Worm (Caenorhabditis elegans) whole organism, late embryonic: ENCODE data around the gene fbxa-114.

Experiments used
- F13H6.1 ChIP-seq: sonication (generic microtip); optimal IDR thresholded peaks from 2 replicates; lab custom pipeline; 2016; ENCODE audit warnings: missing genetic modification characterization, missing compliant biosample characterization
- ama-1 ChIP-seq: fragments of 150-350 bp; optimal IDR thresholded peaks from 2 replicates; lab custom pipeline; 2014
- ceh-9 ChIP-seq: sonication (generic microtip); optimal IDR thresholded peaks from 2 replicates; lab custom pipeline; 2016; ENCODE audit warnings: mild to moderate bottlenecking, missing genetic modification characterization, inconsistent platforms, missing compliant biosample characterization
- dve-1 ChIP-seq: sonication (generic microtip); optimal IDR thresholded peaks from 2 replicates; lab custom pipeline; 2017; ENCODE audit warnings: antibody characterized with exemption, mild to moderate bottlenecking, missing genetic modification characterization, missing compliant biosample characterization
- nfya-1 ChIP-seq: sonication (generic microtip); optimal IDR thresholded peaks from 2 replicates; lab custom pipeline; 2017; ENCODE audit warnings: missing genetic modification characterization, mild to moderate bottlenecking, missing compliant biosample characterization, antibody characterized with exemption, moderate library complexity
- rnt-1 ChIP-seq: sonication (generic microtip); optimal IDR thresholded peaks from 2 replicates; lab custom pipeline; 2016; ENCODE audit warnings: missing genetic modification characterization, missing compliant biosample characterization

- TF ChIP-seq dve-1 (tag; lab: Kevin White, UChicago) (no peak), ama-1 (lab: Kevin White, UChicago) (no peak), rnt-1 (tag; lab: Kevin White, UChicago) (no peak), F13H6.1 (tag; lab: Kevin White, UChicago) (no peak), nfya-1 (no peak), ceh-9 (tag; lab: Kevin White, UChicago) (no peak)
Measured at ce11 chrV:20192102-20192880, 9.1 kb upstream of the fbxa-114 start, which contains the start of the genes fbxa-115 and Y113G7B.27.
